Fruit fly (Drosophila melanogaster): ENCODE results near the gene CG8840.
A peak's percentile ranks its signal among the peaks of the same experiment; 100 is the strongest.

The CG8840 gene

dm6 chr2L:3410260-3410659 lies at the start of gene CG8840:
CG8840 (plus strand) TSS chr2L:3410560.
- TF ChIP-seq sv (GFP tag; optimal IDR thresholded peaks at IDR 0.05), result no peak
- TF ChIP-seq lola (GFP tag; optimal IDR thresholded peaks at IDR 0.05), result no peak
- no peak for TF ChIP-seq Hnf4 (GFP tag; optimal IDR thresholded peaks at IDR 0.05)
- no peak for TF ChIP-seq OdsH (GFP tag; optimal IDR thresholded peaks at IDR 0.05)
- no peak for TF ChIP-seq tai (GFP tag; optimal IDR thresholded peaks at IDR 0.05)
- TF ChIP-seq dmrt93B (GFP tag; optimal IDR thresholded peaks at IDR 0.05), result no peak
- no peak for TF ChIP-seq woc (GFP tag; optimal IDR thresholded peaks at IDR 0.05)
- TF ChIP-seq dl (GFP tag; optimal IDR thresholded peaks at IDR 0.05; ENCODE audit: insufficient read depth in 1 of 2, partially characterized antibody in 2 of 2), result no peak
- TF ChIP-seq Hr83 (GFP tag; optimal IDR thresholded peaks at IDR 0.05; ENCODE audit: poor library complexity, severe bottlenecking), result no peak
- no peak for TF ChIP-seq pan (optimal IDR thresholded peaks at IDR 0.05)
- no peak for TF ChIP-seq sage (GFP tag; optimal IDR thresholded peaks at IDR 0.05)
- TF ChIP-seq dsf (GFP tag; optimal IDR thresholded peaks at IDR 0.05; ENCODE audit: borderline replicate concordance), result no peak
- no peak for TF ChIP-seq rgr (GFP tag; optimal IDR thresholded peaks at IDR 0.05)
- no peak for TF ChIP-seq foxo (GFP tag; optimal IDR thresholded peaks at IDR 0.05)
- TF ChIP-seq CG9705 (GFP tag; optimal IDR thresholded peaks at IDR 0.05), result no peak

dm6 chr2L:3361821-3362220 lies 48.5 kb upstream of the CG8840 start:
- TF ChIP-seq tai (GFP tag; optimal IDR thresholded peaks at IDR 0.05) (no peak), Sp1 (GFP tag; optimal IDR thresholded peaks at IDR 0.05) (no peak), CrebA (GFP tag; optimal IDR thresholded peaks at IDR 0.05; ENCODE audit: borderline replicate concordance) (no peak), ey (GFP tag; optimal IDR thresholded peaks at IDR 0.05) (no peak), br (GFP tag; optimal IDR thresholded peaks at IDR 0.05) (no peak), dl (GFP tag; optimal IDR thresholded peaks at IDR 0.05; ENCODE audit: insufficient read depth in 1 of 2, partially characterized antibody in 2 of 2) (no peak), sv (GFP tag; optimal IDR thresholded peaks at IDR 0.05) (no peak), lola (GFP tag; optimal IDR thresholded peaks at IDR 0.05) (no peak), Myc (optimal IDR thresholded peaks at IDR 0.05) (no peak), Hr83 (GFP tag; optimal IDR thresholded peaks at IDR 0.05; ENCODE audit: poor library complexity, severe bottlenecking) (no peak), sage (GFP tag; optimal IDR thresholded peaks at IDR 0.05) (no peak), brk (GFP tag; optimal IDR thresholded peaks at IDR 0.05) (no peak), Hr78 (GFP tag; optimal IDR thresholded peaks at IDR 0.05) (no peak), Rel (GFP tag; optimal IDR thresholded peaks at IDR 0.05) (no peak), Rel (tag; optimal IDR thresholded peaks at IDR 0.05) (no peak)

dm6 chr2L:3366043-3366679 lies 44.2 kb upstream of the CG8840 start:
- no peak for TF ChIP-seq OdsH (GFP tag; optimal IDR thresholded peaks at IDR 0.05)
- TF ChIP-seq Rel (GFP tag; optimal IDR thresholded peaks at IDR 0.05), result no peak
- peak; percentile 1 for TF ChIP-seq Rel (tag; optimal IDR thresholded peaks at IDR 0.05)
- no peak for TF ChIP-seq br (GFP tag; optimal IDR thresholded peaks at IDR 0.05)
- no peak for TF ChIP-seq dl (GFP tag; optimal IDR thresholded peaks at IDR 0.05; ENCODE audit: insufficient read depth in 1 of 2, partially characterized antibody in 2 of 2)
- TF ChIP-seq h (GFP tag; optimal IDR thresholded peaks at IDR 0.05), result peak; percentile 35
- TF ChIP-seq rgr (GFP tag; optimal IDR thresholded peaks at IDR 0.05), result no peak
- TF ChIP-seq Abd-B (GFP tag; optimal IDR thresholded peaks at IDR 0.05), result no peak
- TF ChIP-seq Myc (optimal IDR thresholded peaks at IDR 0.05), result no peak
- TF ChIP-seq CG32264 (GFP tag; optimal IDR thresholded peaks at IDR 0.05), result no peak
- TF ChIP-seq ey (GFP tag; optimal IDR thresholded peaks at IDR 0.05), result no peak
- TF ChIP-seq foxo (GFP tag; optimal IDR thresholded peaks at IDR 0.05), result no peak
- TF ChIP-seq Mio (GFP tag; optimal IDR thresholded peaks at IDR 0.05), result no peak
- no peak for TF ChIP-seq GATAd (GFP tag; optimal IDR thresholded peaks at IDR 0.05)
- no peak for TF ChIP-seq usp (GFP tag; optimal IDR thresholded peaks at IDR 0.05)

dm6 chr2L:3368425-3368824 lies 41.9 kb upstream of the CG8840 start:
- no peak for TF ChIP-seq OdsH (GFP tag; optimal IDR thresholded peaks at IDR 0.05)
- no peak for TF ChIP-seq sage (GFP tag; optimal IDR thresholded peaks at IDR 0.05)
- no peak for TF ChIP-seq pan (optimal IDR thresholded peaks at IDR 0.05)
- no peak for TF ChIP-seq CrebA (GFP tag; optimal IDR thresholded peaks at IDR 0.05; ENCODE audit: borderline replicate concordance)
- no peak for TF ChIP-seq Sp1 (GFP tag; optimal IDR thresholded peaks at IDR 0.05)
- TF ChIP-seq GATAd (GFP tag; optimal IDR thresholded peaks at IDR 0.05), result no peak
- no peak for TF ChIP-seq tai (GFP tag; optimal IDR thresholded peaks at IDR 0.05)
- no peak for TF ChIP-seq Mio (GFP tag; optimal IDR thresholded peaks at IDR 0.05)

- TF ChIP-seq Sp1 (GFP tag; optimal IDR thresholded peaks at IDR 0.05) (peak; percentile 18), h (GFP tag; optimal IDR thresholded peaks at IDR 0.05) (peak; percentile 50), fru (GFP tag; optimal IDR thresholded peaks at IDR 0.05) (peak; percentile 12), N (GFP tag; optimal IDR thresholded peaks at IDR 0.05) (no peak), Rel (GFP tag; optimal IDR thresholded peaks at IDR 0.05) (no peak), Rel (tag; optimal IDR thresholded peaks at IDR 0.05) (peak; percentile 77)
Observed at dm6 chr2L:3369083-3369653, 41.2 kb upstream of the CG8840 start.

Measured in whole organism, wandering third instar larva.